Worm (Caenorhabditis elegans) whole organism, late embryonic: ENCODE data around the gene E01G4.3.

Source experiments
- K02D7.2 ChIP-seq: sonication (generic microtip); optimal IDR thresholded peaks from 2 replicates; lab custom pipeline; 2017; ENCODE audit warnings: mild to moderate bottlenecking, missing genetic modification characterization, missing compliant biosample characterization
- ceh-24 ChIP-seq: sonication (generic microtip); optimal IDR thresholded peaks from 2 replicates; lab custom pipeline; 2016; ENCODE audit warnings: mild to moderate bottlenecking, missing genetic modification characterization, missing compliant biosample characterization
- ceh-6 ChIP-seq: fragments of 200-800 bp; sonication (Bioruptor generic); optimal IDR thresholded peaks from 2 replicates; lab custom pipeline; 2018; ENCODE audit warnings: mild to moderate bottlenecking, missing genetic modification characterization, missing compliant biosample characterization
- elt-4 ChIP-seq: sonication (generic microtip); optimal IDR thresholded peaks from 2 replicates; lab custom pipeline; 2016; ENCODE audit warnings: missing genetic modification characterization, missing compliant biosample characterization
- madf-2 ChIP-seq: sonication (generic microtip); optimal IDR thresholded peaks from 2 replicates; lab custom pipeline; 2017; ENCODE audit warnings: missing genetic modification characterization, missing compliant biosample characterization
- mec-3 ChIP-seq: sonication (generic microtip); optimal IDR thresholded peaks from 2 replicates; lab custom pipeline; 2016; ENCODE audit warnings: borderline replicate concordance, missing genetic modification characterization, missing compliant biosample characterization

ce11 chrII:13470655-13471054 is 1.3 kb upstream of the E01G4.3 start:
- TF ChIP-seq mec-3 (no peak), elt-4 (tag; lab: Kevin White, UChicago) (no peak), ceh-24 (tag; lab: Kevin White, UChicago) (no peak), K02D7.2 (tag; lab: Kevin White, UChicago) (no peak), madf-2 (no peak), ceh-6 (GFP tag; lab: Kevin White, UChicago) (no peak)
